Fruit fly (Drosophila melanogaster): Measurements from ENCODE around the gene CG6138.
A peak's percentile ranks its signal among the peaks of the same experiment; 100 is the strongest.

CG6138 gene

dm6 chr2L:10519225-10519624 lies 47.8 kb upstream of the CG6138 start (continued):
- TF ChIP-seq Vsx1 (GFP tag; optimal IDR thresholded peaks at IDR 0.05) (peak; percentile 29), CG32767 (GFP tag; IDR thresholded peaks at IDR 0.05) (no peak), CG10462 (GFP tag; optimal IDR thresholded peaks at IDR 0.05) (no peak), CG11093 (GFP tag; IDR thresholded peaks at IDR 0.05) (peak; percentile 41; the same call in 1 of the 3 replicates), CG12104 (GFP tag; optimal IDR thresholded peaks at IDR 0.05) (peak; percentile 29), CG11696 (GFP tag; IDR thresholded peaks at IDR 0.05) (peak; percentile 50), CG4854 (GFP tag; optimal IDR thresholded peaks at IDR 0.05) (peak; percentile 30), CG7987 (GFP tag; optimal IDR thresholded peaks at IDR 0.05) (no peak), Mad (GFP tag; optimal IDR thresholded peaks at IDR 0.05) (no peak), ham (GFP tag; IDR thresholded peaks at IDR 0.05) (no peak), D (optimal IDR thresholded peaks at IDR 0.05) (no peak), D (GFP tag; optimal IDR thresholded peaks at IDR 0.05) (peak; percentile 10), ato (GFP tag; IDR thresholded peaks at IDR 0.05; ENCODE audit: partially characterized antibody) (no peak), tio (GFP tag; optimal IDR thresholded peaks at IDR 0.05) (peak; percentile 12), trh (GFP tag; optimal IDR thresholded peaks at IDR 0.05) (no peak), CG6689 (GFP tag; IDR thresholded peaks at IDR 0.05) (peak; percentile 51), nerfin-1 (tag; optimal IDR thresholded peaks at IDR 0.05) (no peak), CrebB (tag; optimal IDR thresholded peaks at IDR 0.05) (peak; percentile 8), CG18599 (GFP tag; optimal IDR thresholded peaks at IDR 0.05) (peak; percentile 85), tx (GFP tag; optimal IDR thresholded peaks at IDR 0.05) (no peak), TFAM (GFP tag; optimal IDR thresholded peaks at IDR 0.05) (no peak), hth (optimal IDR thresholded peaks at IDR 0.05) (no peak), Asciz (GFP tag; optimal IDR thresholded peaks at IDR 0.05) (peak; percentile 37), CG13624 (GFP tag; optimal IDR thresholded peaks at IDR 0.05) (peak; percentile 54), Lpt (GFP tag; optimal IDR thresholded peaks at IDR 0.05) (no peak), en (GFP tag; optimal IDR thresholded peaks at IDR 0.05) (peak; percentile 4), CG33557 (GFP tag; optimal IDR thresholded peaks at IDR 0.05) (no peak), Elba2 (GFP tag; optimal IDR thresholded peaks at IDR 0.05) (no peak), Sin3A (optimal IDR thresholded peaks at IDR 0.05) (no peak), Myb (GFP tag; optimal IDR thresholded peaks at IDR 0.05) (peak; percentile 37), Spps (tag; optimal IDR thresholded peaks at IDR 0.05) (no peak), CG15601 (tag; optimal IDR thresholded peaks at IDR 0.05) (no peak), CG11247 (GFP tag; IDR thresholded peaks at IDR 0.05) (peak; percentile 44; the same call in 1 of the 2 replicates), pfk (GFP tag; optimal IDR thresholded peaks at IDR 0.05) (no peak), wdn (GFP tag; IDR thresholded peaks at IDR 0.05) (peak; percentile 69), CG30403 (GFP tag; optimal IDR thresholded peaks at IDR 0.05) (peak; percentile 64), Blimp-1 (GFP tag; optimal IDR thresholded peaks at IDR 0.05) (peak; percentile 54)

DNA sequence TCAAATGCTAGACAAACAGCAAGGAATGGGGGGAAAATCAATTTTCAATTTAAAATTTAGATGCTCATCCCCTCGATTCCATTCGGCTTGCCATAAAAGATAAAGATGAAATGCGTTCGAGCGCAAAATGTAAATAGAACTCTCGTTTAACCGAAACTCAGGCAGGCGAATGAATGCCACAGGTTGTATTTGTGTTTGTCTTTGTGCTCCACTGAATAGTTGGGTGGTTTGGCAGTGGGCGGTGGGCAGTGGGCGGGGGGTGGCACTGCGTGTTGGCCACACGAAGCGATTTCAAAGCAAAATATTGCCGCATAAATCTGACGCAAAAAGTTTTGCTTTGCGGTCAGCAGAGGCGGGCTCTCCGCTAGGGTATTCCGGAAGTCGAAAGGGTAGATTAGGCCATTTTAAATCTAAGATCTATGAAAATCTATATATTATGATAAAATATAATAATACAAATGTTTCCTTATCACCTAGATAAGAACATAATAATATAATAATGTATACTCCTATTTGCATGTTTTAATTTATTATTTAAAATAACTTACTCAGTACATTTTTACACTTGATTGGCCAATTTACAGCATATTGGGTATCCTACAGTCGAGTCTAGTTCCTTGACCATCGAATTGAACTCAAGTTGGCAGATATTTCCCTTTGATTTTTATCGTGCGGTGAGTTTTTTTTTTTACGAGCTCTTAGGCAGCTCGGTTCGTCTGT lies 44.7 kb upstream of the CG6138 start:
- TF ChIP-seq CG10431 (GFP tag; optimal IDR thresholded peaks at IDR 0.05) (no peak), rib (GFP tag; IDR thresholded peaks at IDR 0.05) (no peak), CG33557 (GFP tag; optimal IDR thresholded peaks at IDR 0.05) (no peak), CG15073 (GFP tag; optimal IDR thresholded peaks at IDR 0.05) (no peak), CG4282 (GFP tag; optimal IDR thresholded peaks at IDR 0.05) (no peak), D19B (GFP tag; optimal IDR thresholded peaks at IDR 0.05) (peak; percentile 88), CG17328 (GFP tag; IDR thresholded peaks at IDR 0.05) (peak; percentile 37; the same call in 1 of the 2 replicates), Mrtf (GFP tag; IDR thresholded peaks at IDR 0.05) (0 out of 3 replicates have a peak, but pooled peaks have one; percentile 59), ftz-f1 (GFP tag; optimal IDR thresholded peaks at IDR 0.05) (no peak), B-H2 (GFP tag; optimal IDR thresholded peaks at IDR 0.05) (no peak), Ada2b (GFP tag; IDR thresholded peaks at IDR 0.05) (peak; percentile 46), hbn (GFP tag; IDR thresholded peaks at IDR 0.05; ENCODE audit: partially characterized antibody) (no peak), h (optimal IDR thresholded peaks at IDR 0.05) (no peak), CG9932 (GFP tag; IDR thresholded peaks at IDR 0.05) (peak; percentile 42; the same call in 1 of the 2 replicates), CG16813 (GFP tag; IDR thresholded peaks at IDR 0.05; ENCODE audit: partially characterized antibody) (no peak), row (GFP tag; IDR thresholded peaks at IDR 0.05) (peak; percentile 84), CG3407 (GFP tag; optimal IDR thresholded peaks at IDR 0.05) (no peak)

Data from whole organism, embryonic.